Fruit fly (Drosophila melanogaster) whole organism, adult: ENCODE data around the gene Rubicon.

ENCODE experiments used
- CG14711 ChIP-seq: fragments of 200-800 bp; sonication (Bioruptor generic); optimal IDR thresholded peaks from 2 replicates; lab custom pipeline; 2018; ENCODE audit warnings: missing biosample characterization, mild to moderate bottlenecking, missing genetic modification characterization, moderate library complexity
- CG1620 ChIP-seq: fragments of 200-800 bp; sonication (Bioruptor generic); optimal IDR thresholded peaks from 2 replicates; lab custom pipeline; 2016; ENCODE audit warnings: missing biosample characterization, missing genetic modification characterization
- Clk ChIP-seq: fragments of 200-800 bp; sonication (Bioruptor generic); optimal IDR thresholded peaks from 2 replicates; lab custom pipeline; 2017; ENCODE audit warnings: missing biosample characterization, missing genetic modification characterization
- Crg-1 ChIP-seq: fragments of 200-800 bp; sonication (Bioruptor generic); optimal IDR thresholded peaks from 2 replicates; lab custom pipeline; 2016; ENCODE audit warnings: missing biosample characterization, missing genetic modification characterization
- Hr96 ChIP-seq: fragments of 200-800 bp; sonication (Bioruptor generic); optimal IDR thresholded peaks from 2 replicates; lab custom pipeline; 2016; ENCODE audit warnings: missing biosample characterization, missing genetic modification characterization
- bab1 ChIP-seq: fragments of 200-800 bp; sonication (Bioruptor generic); optimal IDR thresholded peaks from 3 replicates; lab custom pipeline; 2019; ENCODE audit warnings: missing biosample characterization, mild to moderate bottlenecking, missing genetic modification characterization, moderate library complexity

- TF ChIP-seq CG14711 (tag; lab: Kevin White, UChicago) (no peak), Clk (no peak), CG1620 (GFP tag; lab: Kevin White, UChicago) (no peak), Hr96 (GFP tag; lab: Kevin White, UChicago) (no peak), Crg-1 (no peak), bab1 (no peak)
These were observed 42.1 kb upstream of the Rubicon start for dm6 chrX:8634789-8635188.
